Worm (Caenorhabditis elegans): ENCODE data around the gene C01G6.2.

The C01G6.2 gene

DNA sequence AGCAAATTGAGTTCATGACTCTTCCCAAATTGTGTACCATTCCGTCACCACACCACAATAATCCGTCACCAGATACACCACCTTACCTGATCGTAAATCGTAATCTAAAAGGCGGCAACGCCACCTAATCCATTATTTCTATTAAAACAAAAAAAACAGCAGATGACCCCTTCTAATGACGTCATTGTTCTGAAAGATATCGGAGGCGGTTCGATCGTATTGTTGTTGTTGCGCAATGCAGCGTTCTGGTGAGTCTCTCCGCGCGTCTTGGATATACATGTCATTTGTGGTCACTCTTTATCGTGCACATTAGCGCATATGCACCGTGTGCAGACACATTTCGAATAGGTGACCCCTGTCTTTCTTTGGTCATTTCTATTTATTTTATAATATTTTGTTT is 2.1 kb downstream of the C01G6.2 start:
- TF ChIP-seq hmg-4 (GFP tag; optimal IDR thresholded peaks at IDR 0.05) (no peak), ama-1 (optimal IDR thresholded peaks at IDR 0.05) (no peak), aly-1 (tag; optimal IDR thresholded peaks at IDR 0.05) (no peak), pes-1 (GFP tag; IDR thresholded peaks at IDR 0.05) (peak; percentile 56), F13C5.2 (tag; optimal IDR thresholded peaks at IDR 0.05) (no peak), ceh-36 (tag; optimal IDR thresholded peaks at IDR 0.05) (peak; percentile 59)

DNA sequence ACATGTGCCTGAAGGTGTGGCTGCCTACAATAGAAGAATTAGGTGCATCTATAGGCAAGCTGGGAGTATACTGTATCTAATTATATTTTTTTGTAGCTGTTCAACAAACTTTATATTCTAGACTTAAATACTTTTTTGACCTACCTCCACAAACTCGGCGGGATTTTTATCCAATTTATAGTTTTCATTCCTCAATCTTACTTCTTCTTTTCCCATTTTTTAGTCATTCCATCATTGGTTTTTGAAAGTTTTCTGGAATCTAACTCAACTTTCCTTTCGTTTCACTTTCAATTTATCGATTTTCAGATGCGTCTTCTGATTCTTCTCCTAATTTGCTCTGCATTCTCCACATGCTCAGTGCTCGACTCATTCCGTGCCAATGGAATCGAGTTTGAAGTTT is 2.7 kb downstream of the C01G6.2 start, which contains the start of gene C01G6.3:
TSS of gene C01G6.3 (plus strand) at position 301 of the 400 bp plus-strand sequence.
- no peak for TF ChIP-seq tbx-11 (GFP tag; IDR thresholded peaks at IDR 0.05)
- no peak for TF ChIP-seq aly-1 (tag; optimal IDR thresholded peaks at IDR 0.05)
- no peak for TF ChIP-seq flt-1 (GFP tag; IDR thresholded peaks at IDR 0.05)
- no peak for TF ChIP-seq ceh-13 (GFP tag; optimal IDR thresholded peaks at IDR 0.05)
- TF ChIP-seq tra-4 (tag; optimal IDR thresholded peaks at IDR 0.05): no peak
- no peak for TF ChIP-seq tbx-37 (GFP tag; conservative IDR thresholded peaks at IDR 0.05)
- no peak for TF ChIP-seq pes-1 (GFP tag; IDR thresholded peaks at IDR 0.05)
- TF ChIP-seq ama-1 (optimal IDR thresholded peaks at IDR 0.05): no peak
- TF ChIP-seq scrt-1 (GFP tag; IDR thresholded peaks at IDR 0.05): no peak
- TF ChIP-seq hmg-4 (GFP tag; optimal IDR thresholded peaks at IDR 0.05): no peak
- TF ChIP-seq sea-1 (GFP tag; conservative IDR thresholded peaks at IDR 0.05): no peak
- TF ChIP-seq F13C5.2 (tag; optimal IDR thresholded peaks at IDR 0.05): no peak
- TF ChIP-seq ceh-36 (tag; optimal IDR thresholded peaks at IDR 0.05): no peak
- no peak for TF ChIP-seq ets-7 (tag; optimal IDR thresholded peaks at IDR 0.05)
- no peak for TF ChIP-seq B0310.2 (tag; optimal IDR thresholded peaks at IDR 0.05)

DNA sequence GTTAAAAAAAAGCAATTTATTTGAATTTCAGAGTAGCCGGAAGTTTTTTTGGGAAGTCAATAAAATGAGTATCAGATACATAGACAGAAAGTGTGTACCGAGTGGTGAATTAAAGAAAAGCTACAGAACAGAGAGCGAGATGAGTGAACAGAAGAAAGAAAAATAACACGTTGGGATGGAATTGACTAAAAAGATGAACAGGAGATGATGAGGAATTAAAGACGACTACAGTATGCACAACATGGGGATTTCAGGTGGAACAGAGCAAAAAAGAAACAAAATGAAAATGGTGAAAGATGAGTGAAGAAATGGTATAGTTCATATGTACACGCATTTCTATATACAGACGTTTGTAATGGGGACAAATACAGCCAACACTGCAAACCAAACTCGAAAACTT is 4.4 kb downstream of the C01G6.2 start:
- no peak for TF ChIP-seq ceh-13 (GFP tag; optimal IDR thresholded peaks at IDR 0.05)
- TF ChIP-seq ama-1 (optimal IDR thresholded peaks at IDR 0.05): peak; percentile 17
- no peak for TF ChIP-seq hmg-4 (GFP tag; optimal IDR thresholded peaks at IDR 0.05)

DNA sequence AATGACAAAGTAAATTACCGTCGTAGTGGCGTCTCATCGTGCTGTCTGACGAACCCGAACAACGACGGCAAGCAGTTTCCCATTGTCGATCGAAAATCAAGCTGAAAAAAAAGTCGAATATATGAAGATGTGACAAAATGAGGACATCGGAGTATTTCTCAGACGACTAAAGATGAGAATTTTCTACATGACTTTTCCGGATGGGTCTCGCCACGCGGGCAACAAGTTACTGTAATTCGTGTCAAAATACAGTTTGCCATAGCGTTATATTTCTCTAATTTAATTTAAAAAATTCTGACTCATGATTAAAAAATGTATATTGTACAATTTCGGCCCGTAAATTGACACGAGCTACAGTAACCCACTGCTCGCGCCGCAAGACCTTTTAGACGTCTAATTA is 6.1 kb downstream of the C01G6.2 start, which contains the start of gene C01G6.4:
TSS of gene C01G6.4 (minus strand) at position 101 of the 400 bp plus-strand sequence.
- TF ChIP-seq F13C5.2 (tag; optimal IDR thresholded peaks at IDR 0.05) (no peak), ceh-36 (tag; optimal IDR thresholded peaks at IDR 0.05) (no peak), tra-4 (tag; optimal IDR thresholded peaks at IDR 0.05) (no peak), pes-1 (GFP tag; IDR thresholded peaks at IDR 0.05) (no peak), hmbx-1 (tag; optimal IDR thresholded peaks at IDR 0.05) (no peak), hmg-4 (GFP tag; optimal IDR thresholded peaks at IDR 0.05) (no peak), ama-1 (optimal IDR thresholded peaks at IDR 0.05) (no peak), sea-1 (GFP tag; conservative IDR thresholded peaks at IDR 0.05) (no peak), tbx-11 (GFP tag; IDR thresholded peaks at IDR 0.05) (no peak), flt-1 (GFP tag; IDR thresholded peaks at IDR 0.05) (no peak), B0310.2 (tag; optimal IDR thresholded peaks at IDR 0.05) (no peak), aly-1 (tag; optimal IDR thresholded peaks at IDR 0.05) (no peak), ceh-13 (GFP tag; optimal IDR thresholded peaks at IDR 0.05) (no peak), tbx-37 (GFP tag; conservative IDR thresholded peaks at IDR 0.05) (no peak)

DNA sequence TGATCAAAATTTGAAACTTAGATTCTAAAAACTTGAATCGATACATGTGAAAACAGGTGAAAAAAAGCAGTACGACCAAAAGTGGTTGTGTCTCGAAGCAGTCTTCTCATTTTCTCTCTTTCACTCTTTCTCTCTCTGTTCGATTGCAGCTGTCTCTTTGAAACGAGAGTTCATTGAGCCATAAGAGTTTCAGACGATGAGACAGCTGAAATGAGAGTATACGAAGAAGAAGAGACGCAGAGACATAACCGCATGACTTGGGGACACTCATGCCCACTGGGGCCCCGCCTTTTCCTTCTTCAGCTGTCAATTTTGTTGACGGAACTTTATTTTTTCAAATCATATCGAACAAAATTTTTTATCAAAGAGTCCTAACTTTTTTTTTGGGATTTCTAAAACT is 7.1 kb downstream of the C01G6.2 start:
- TF ChIP-seq hmg-4 (GFP tag; optimal IDR thresholded peaks at IDR 0.05): peak; percentile 59
- TF ChIP-seq F13C5.2 (tag; optimal IDR thresholded peaks at IDR 0.05): peak; percentile 38
- no peak for TF ChIP-seq ama-1 (optimal IDR thresholded peaks at IDR 0.05)
- no peak for TF ChIP-seq tbx-11 (GFP tag; IDR thresholded peaks at IDR 0.05)
- no peak for TF ChIP-seq ceh-13 (GFP tag; optimal IDR thresholded peaks at IDR 0.05)
- peak; percentile 12; the same call in 1 of the 2 replicates for TF ChIP-seq flt-1 (GFP tag; IDR thresholded peaks at IDR 0.05)

DNA sequence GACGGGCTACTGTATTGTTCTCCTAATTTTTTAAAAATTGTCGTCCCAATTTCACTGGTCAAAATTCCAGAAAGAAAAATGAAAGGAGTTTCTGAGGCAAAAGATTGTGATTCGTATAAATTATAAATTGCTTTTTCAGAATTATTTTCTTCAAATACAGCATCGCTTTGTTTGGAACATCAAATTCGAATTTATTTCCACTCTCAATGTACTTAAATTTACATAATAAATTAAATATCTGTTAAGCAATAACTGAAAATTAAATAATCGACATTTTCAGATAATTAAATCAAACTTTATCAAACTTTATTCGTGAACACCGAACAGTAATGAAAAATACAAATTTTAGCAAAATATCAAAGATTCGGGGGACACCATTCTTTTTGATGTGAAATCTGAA is 7.9 kb downstream of the C01G6.2 start:
- no peak for TF ChIP-seq ets-7 (tag; optimal IDR thresholded peaks at IDR 0.05)
- TF ChIP-seq tbx-37 (GFP tag; conservative IDR thresholded peaks at IDR 0.05): no peak
- TF ChIP-seq sea-1 (GFP tag; conservative IDR thresholded peaks at IDR 0.05): no peak
- TF ChIP-seq pes-1 (GFP tag; IDR thresholded peaks at IDR 0.05): no peak
- no peak for TF ChIP-seq tra-4 (tag; optimal IDR thresholded peaks at IDR 0.05)
- TF ChIP-seq hmg-4 (GFP tag; optimal IDR thresholded peaks at IDR 0.05): no peak
- TF ChIP-seq B0310.2 (tag; optimal IDR thresholded peaks at IDR 0.05): no peak
- TF ChIP-seq scrt-1 (GFP tag; IDR thresholded peaks at IDR 0.05): no peak

DNA sequence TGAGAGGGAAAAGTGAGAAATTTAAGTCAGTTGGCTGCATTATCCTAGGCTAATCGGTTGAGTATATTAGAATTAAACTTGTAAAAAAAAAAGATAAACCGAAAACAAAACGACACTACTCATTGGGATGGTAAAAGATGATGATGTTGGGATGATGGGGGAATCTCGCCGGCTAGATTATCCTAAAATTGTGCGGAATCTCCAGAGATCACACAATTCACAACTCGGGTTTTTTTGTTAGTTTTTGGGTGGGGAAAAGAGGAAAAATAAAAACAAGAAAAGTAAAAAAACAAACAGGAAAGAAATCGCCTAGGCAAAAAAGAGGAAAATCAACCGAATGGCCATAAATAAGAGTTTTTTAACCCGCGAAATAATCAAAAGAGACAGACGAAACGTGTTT is 8.3 kb downstream of the C01G6.2 start:
- TF ChIP-seq scrt-1 (GFP tag; IDR thresholded peaks at IDR 0.05) (no peak), hnd-1 (tag; optimal IDR thresholded peaks at IDR 0.05) (no peak), flt-1 (GFP tag; IDR thresholded peaks at IDR 0.05) (no peak), ama-1 (optimal IDR thresholded peaks at IDR 0.05) (no peak), pes-1 (GFP tag; IDR thresholded peaks at IDR 0.05) (no peak), tbx-11 (GFP tag; IDR thresholded peaks at IDR 0.05) (no peak), hmbx-1 (tag; optimal IDR thresholded peaks at IDR 0.05) (no peak), ceh-13 (GFP tag; optimal IDR thresholded peaks at IDR 0.05) (no peak), tra-4 (tag; optimal IDR thresholded peaks at IDR 0.05) (no peak), hmg-4 (GFP tag; optimal IDR thresholded peaks at IDR 0.05) (no peak), sea-1 (GFP tag; conservative IDR thresholded peaks at IDR 0.05) (no peak), F13C5.2 (tag; optimal IDR thresholded peaks at IDR 0.05) (no peak), tbx-37 (GFP tag; conservative IDR thresholded peaks at IDR 0.05) (no peak), B0310.2 (tag; optimal IDR thresholded peaks at IDR 0.05) (no peak), aly-1 (tag; optimal IDR thresholded peaks at IDR 0.05) (no peak), ceh-36 (tag; optimal IDR thresholded peaks at IDR 0.05) (no peak), ets-7 (tag; optimal IDR thresholded peaks at IDR 0.05) (no peak)

DNA sequence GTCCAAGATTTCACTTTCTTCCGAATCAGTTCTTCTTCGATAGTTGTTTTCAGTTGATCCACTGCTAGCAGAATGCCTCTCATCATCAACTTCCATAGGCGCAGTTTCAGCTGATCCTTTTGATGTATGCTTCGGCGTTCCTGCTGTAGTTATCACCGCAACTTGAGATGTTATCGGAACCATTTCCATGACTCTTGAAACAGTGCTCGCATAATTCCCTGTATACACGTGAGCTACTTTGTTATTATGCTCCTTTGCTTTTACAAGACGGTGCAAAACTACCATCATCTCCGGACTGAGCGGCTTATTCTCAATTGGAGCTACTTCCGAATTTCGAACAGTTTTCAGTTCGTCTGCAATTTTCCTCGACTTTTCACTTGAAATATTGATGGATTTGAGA is 10.3 kb downstream of the C01G6.2 start:
- TF ChIP-seq tra-4 (tag; optimal IDR thresholded peaks at IDR 0.05) (no peak), tbx-11 (GFP tag; IDR thresholded peaks at IDR 0.05) (no peak), aly-1 (tag; optimal IDR thresholded peaks at IDR 0.05) (no peak), ceh-13 (GFP tag; optimal IDR thresholded peaks at IDR 0.05) (no peak), scrt-1 (GFP tag; IDR thresholded peaks at IDR 0.05) (no peak), ceh-36 (tag; optimal IDR thresholded peaks at IDR 0.05) (no peak)
